Fruit fly (Drosophila melanogaster): ENCODE data around the gene CG42831.

Gene CG42831

DNA sequence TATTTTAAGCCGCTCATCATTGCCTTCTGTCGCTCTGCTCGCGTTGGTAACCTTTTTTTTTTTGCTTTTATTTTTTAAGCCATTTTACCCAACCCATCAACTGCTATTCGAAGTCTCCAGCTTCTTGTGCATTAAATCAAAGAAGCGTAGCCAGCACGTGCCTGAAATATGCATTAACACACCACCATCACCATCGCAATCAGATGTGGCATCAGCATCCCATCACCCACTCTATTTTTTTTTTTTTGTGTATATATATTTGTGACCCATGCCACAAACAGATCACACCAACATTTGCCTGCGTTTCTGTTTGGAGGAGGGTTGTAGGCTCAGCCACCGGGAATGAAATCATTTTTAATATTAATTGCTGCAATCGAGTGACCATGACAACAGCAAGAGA lies 5.6 kb upstream of the CG42831 start:
- TF ChIP-seq CTCF (optimal IDR thresholded peaks at IDR 0.05) (no peak), CG8478 (optimal IDR thresholded peaks at IDR 0.05) (no peak)

DNA sequence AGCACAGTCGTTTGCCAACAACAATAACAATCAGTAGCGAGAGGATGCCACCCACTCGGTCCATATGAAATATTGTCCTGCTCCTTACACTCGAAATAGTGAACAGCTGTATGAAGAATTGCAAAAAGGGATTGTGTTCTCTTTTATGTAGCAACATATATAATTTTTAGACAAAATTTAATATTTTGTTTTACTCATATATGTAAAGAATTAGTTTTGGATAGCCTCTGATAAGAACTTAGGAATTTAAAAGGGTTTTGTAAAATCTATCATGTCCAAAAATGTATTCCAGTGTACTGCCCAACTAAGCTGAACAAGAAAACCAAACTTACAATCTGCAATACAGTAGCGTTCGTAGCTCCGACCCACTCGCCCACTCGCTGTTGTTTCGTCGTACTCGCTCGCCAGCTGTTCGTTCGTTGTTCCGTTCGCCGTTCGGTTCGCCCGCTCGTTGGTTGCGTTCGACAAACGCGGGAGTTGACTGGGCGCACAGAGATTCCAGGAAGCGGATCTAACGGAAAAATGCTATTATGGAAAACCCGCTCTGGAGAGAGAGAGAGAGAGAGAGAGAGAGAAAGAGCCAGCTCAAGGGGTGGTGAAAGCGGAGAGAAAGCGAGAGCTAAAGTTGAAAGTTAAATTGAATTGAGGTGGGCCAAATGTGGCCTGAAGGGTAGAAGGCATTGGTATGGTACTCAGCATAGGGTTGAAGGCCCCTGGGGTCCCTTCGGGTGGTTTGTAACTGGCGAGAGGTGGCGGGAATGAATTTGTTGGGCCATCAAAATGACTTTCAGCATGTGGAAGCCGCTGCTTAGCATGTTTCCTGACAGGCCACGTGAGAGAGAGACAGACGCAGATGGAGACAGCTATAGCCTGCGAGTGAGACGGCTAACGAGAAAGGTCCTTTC lies 3.8 kb upstream of the CG42831 start:
- no peak for TF ChIP-seq CG8478 (optimal IDR thresholded peaks at IDR 0.05)
- no peak for TF ChIP-seq CTCF (optimal IDR thresholded peaks at IDR 0.05)

DNA sequence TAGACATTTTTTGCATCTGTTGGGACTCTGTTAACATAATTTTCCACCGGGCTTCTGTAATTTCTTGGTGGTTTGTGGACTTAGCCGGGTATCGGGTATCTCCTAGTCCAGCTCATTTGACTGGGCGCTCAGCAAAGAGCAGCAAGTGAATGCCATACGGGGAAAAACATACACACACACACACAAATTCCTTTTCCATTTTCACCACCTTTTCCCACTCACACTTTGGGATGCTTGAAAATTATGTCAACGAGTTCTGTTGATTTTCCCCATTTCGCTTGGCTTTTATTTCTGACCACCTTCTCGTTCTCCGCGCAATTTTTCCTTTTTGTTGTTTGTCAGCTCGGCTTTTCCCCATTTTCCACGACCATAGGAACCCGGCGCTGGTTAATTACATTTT lies 2.7 kb upstream of the CG42831 start:
- TF ChIP-seq CG8478 (optimal IDR thresholded peaks at IDR 0.05) (no peak), CTCF (optimal IDR thresholded peaks at IDR 0.05) (no peak)

DNA sequence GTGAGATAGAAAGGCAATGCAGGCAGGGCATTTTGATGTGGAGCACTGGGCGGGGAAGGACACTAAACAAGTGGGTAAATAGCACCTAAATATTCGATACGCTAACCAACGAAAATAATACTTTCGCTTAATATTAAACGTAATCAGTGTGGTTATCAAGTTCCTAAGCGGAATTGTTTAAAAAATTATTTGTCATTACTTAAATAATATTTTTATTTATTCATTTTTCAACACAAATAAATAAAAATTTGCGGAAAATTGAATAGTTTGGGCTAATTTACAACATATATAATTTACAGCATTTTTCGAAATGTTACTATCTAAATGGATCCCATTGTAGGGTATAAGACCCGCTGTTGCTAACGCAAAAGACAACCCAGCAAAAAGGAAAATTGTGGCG lies 1.7 kb upstream of the CG42831 start:
- TF ChIP-seq CG8478 (optimal IDR thresholded peaks at IDR 0.05) (no peak), CTCF (optimal IDR thresholded peaks at IDR 0.05) (no peak)

DNA sequence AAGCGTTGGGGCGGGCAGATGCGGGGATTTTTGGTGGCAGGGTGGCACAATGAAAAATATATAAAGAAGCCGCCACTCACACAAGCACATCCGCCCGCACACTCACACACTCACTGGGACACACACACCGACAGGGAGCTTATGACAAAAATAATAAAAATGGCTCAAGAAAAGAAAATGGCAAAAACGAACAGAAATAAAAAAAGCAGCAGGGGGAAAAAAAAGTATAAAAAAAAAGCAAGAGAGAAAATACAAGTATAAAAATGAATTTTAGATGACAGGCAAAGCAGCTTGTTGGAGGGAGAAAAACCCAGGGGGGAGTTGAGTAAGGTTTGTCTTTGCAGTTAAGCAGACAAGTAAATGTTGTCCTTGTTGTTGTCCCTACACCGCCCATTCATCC lies 708 bp upstream of the CG42831 start:
- TF ChIP-seq CTCF (optimal IDR thresholded peaks at IDR 0.05) (no peak), CG8478 (optimal IDR thresholded peaks at IDR 0.05) (no peak)

DNA sequence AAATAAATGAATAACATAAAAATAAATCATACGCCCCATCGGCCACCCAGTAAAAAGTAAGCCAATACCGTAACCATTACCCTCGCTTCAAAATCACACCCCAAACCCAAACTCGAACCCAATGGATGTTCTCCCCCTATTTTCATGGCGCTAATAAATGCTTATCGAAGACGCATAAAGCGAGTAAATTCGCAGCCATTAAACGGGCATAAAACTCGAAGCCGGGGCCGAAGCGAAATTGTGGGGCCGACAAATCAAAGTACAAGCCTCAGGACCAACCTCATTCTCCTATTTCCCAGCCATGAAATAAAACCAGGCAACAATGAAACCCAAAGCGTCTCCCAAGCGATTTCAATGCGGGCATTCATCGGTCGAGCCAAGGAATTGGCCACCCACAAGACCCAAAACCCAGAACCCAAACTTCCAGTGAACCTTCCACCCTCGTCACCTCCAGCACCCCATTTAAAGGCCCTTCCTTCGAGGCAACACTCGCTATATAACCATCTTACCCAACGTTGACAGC lies 367 bp downstream of the CG42831 start:
- TF ChIP-seq CG8478 (optimal IDR thresholded peaks at IDR 0.05) (no peak), CTCF (optimal IDR thresholded peaks at IDR 0.05) (no peak)

DNA sequence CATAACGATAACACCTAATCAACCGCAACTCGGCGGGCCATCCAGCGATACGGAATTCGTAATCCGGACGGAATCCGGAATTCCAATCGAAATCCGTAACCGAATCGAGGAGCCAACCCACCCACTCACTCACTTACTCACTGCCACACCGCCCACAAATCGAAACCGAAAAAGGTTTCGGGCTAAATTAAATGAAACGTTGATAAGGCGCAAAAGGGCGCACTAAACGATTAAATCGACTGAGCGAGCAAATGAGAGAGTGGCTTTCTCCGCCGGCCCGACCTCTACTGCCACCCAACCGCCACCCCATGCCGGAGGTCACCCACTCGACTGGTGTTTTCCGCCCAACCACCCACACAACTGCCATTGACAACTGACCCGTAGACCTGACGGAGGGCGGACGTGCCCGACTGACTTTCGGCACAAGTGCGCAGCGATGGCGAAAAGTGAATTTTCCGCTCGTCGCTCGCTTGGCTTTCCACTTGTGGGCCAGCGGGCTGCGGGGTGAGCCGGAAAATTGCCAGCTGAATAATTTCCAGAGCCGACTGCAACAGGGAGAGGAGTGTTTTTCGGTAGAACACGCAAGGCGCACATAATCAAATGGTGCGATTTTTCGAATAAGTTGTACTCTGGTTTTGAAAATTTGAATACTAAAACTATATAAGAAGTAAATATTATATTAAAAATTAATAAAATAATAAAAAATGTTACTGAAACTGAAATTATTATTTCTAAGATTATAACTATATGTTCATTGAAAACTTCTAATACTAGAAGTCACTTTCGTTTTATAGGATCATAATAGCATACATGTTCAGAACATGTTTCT lies 2.3 kb downstream of the CG42831 start:
- no peak for TF ChIP-seq CG8478 (optimal IDR thresholded peaks at IDR 0.05)
- TF ChIP-seq CTCF (optimal IDR thresholded peaks at IDR 0.05) = no peak

DNA sequence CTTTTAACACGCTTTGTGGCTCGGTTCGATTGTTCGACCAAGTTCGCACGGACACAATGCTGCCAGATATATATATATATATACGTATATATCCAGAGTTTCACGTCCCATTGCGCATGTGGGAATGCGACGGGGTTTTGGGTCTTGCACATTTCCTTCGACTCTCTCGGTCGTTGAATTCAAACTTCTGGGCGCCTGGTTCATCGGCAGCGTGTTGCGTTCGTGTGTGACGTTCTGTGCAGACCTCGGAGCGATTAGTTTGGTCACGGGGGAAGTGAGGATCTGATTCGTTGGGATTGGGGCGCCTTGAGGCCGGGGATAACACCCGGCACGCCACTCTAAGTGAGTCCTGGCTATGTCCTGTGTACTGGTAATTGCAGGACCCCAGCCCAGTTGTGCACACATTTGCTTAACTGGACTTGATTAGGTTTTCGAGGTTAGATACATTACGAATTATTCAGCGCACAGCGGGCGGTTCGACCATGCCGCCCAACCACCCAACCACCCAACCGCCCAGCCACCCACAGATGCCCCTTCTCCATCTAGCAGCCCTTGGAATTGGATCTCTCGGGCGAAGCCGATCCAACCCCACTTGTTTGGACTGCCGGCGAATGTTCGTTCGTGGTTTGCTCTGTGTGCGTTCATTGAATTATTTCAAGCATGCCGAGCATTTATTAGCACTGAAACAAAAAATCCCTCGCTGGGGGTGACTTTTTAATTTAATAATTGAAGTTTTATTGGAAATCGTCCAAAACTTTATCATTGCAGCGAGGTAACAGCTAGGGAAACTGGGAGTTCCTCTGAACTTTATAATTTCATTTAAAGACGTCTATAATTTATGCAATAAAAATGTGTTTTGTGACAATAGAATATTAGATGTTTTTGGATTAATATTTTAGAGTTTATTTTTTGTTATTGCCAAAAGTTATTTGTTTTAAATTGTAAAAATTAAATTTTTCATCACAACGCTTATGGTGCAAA lies 3.3 kb downstream of the CG42831 start:
- no peak for TF ChIP-seq CTCF (optimal IDR thresholded peaks at IDR 0.05)

DNA sequence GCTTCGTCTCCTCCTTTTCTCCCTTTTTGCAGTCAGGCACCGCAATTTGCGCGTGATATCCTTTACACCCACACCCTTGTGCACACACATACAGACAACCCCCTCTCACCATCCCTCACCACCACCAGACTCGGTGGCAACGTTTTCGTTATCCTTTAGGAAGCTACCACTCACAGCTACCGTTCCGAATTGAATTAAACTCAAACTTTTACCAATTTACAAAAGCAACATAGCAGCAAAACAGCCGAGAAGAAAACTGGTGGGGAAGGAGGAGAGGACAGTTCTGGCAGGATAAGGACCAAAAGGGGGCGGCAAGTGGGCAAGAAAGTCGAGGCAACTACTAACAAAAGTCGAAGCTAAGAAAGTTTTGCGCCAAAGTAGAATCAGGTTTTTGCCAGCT lies 6.8 kb downstream of the CG42831 start:
- no peak for TF ChIP-seq CG8478 (optimal IDR thresholded peaks at IDR 0.05)
- no peak for TF ChIP-seq CTCF (optimal IDR thresholded peaks at IDR 0.05)

DNA sequence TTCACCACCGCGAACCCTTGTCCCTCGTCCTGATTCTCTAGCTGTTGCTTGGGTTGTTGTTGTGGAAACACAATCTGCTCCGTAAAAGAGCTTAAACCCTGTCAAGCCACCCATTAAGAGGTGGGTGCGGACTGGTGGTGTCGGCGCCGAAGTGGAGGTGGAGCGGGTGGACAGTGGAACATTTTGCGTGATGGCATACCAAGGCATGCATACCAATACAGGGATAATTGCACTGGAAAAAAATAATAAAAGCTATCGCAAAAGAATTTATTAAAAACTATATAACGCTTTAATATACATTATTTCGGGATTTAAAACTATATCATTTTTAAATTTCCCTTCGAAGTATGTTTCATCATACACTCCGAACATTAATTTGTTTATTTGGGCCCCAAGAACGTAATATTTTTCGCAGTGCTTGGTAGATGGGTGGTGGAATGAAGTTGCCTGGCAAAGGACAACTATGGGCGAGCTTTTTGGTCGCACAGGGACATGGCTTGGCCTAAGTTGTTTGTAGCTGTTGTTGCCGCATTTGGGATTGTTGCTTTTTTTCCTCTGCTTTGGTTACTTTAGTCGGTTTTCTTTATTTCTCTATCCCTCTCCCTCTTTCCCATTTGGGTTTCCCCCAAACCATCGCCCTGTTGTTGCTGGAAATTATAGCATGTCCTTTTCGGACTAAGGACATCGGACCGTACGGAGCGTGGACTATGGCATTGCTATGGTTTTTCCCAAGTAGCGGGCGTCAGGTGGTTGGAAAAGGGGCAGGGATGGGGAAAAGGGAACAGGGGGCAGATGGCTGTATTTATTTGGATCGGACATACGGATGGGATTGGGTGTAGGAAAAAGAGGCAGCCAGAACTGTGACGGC lies 8.0 kb downstream of the CG42831 start:
- TF ChIP-seq CTCF (optimal IDR thresholded peaks at IDR 0.05) (no peak), CG8478 (optimal IDR thresholded peaks at IDR 0.05) (no peak)

DNA sequence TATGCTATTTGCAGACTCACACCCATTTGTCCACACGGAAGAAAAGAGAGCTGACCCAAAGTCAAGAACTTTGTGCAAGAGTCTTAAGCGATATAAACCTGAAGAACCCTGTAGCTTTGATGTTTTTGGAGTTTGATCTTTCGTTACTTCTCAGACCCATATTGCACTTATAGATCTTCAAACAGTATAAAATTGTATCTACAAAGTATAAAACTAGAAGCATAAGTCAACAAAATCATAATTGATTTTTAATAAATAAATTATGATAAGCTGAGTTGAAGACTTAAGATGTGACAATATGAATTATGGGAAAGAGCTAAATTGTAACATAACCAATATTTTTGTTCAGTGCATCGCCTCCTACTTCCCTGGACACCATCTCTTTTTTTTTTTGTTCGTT lies 12.7 kb downstream of the CG42831 start:
- no peak for TF ChIP-seq CG8478 (optimal IDR thresholded peaks at IDR 0.05)

DNA sequence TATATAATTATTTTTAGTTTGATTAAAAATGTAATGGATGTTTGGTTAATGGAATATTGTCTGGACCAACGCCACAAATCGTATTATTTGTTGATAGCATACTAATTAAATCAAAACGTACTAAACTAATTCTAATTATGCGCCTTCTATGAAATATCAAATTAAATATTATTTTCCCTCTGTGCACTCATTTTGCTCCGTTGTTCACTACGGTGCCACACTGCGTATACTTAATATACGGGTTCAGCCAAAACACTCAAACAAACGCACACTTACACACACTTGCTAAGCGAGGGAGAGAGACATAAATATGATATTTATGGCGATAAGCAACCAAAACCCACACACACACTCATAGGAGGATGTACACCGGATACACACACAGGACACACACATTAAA lies 14.5 kb downstream of the CG42831 start:
- TF ChIP-seq CG8478 (optimal IDR thresholded peaks at IDR 0.05) (no peak), CTCF (optimal IDR thresholded peaks at IDR 0.05) (no peak)

DNA sequence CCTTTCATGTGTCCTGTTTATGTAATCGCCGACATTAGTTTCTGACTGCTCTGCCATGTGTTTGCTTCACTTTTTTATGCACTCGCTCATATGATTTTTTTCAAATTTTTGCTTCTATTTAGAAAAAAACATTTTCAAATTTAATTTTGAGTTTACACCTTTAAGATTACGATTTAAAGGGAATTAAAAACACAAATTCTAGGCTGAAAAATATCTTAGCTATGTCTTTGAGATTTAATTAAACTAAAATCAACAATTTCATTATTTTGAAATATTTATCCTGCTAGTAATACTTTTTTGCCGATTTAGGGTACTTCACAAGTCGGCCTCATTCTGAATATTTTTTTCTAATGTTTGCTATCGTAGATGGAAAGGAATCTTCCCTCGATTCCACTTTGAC lies 18.6 kb downstream of the CG42831 start:
- no peak for TF ChIP-seq CTCF (optimal IDR thresholded peaks at IDR 0.05)
- TF ChIP-seq CG8478 (optimal IDR thresholded peaks at IDR 0.05) = no peak

DNA sequence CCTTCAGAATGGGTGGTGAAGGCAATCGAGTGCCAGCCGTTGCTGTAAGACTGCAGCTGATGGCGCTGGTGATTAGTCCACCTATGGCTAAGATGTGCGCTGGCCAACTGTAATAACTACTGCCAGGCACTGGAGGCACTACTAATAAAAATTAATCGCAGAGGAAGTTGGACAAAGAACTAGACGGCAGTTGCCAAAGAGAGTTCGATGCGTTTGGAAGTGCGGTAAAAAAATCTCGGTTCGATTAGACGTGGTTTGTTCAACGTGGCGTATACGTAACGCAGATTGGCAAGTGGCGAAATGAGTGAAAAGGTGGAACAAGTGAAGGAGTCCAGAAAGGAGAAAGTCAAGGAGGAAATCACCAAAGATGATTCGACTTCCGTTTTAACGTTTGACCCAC lies 20.6 kb downstream of the CG42831 start, which contains the start of gene tna:
Gene tna, plus strand, starts transcription at position 301 of the 400 bp plus-strand sequence.
- TF ChIP-seq CTCF (optimal IDR thresholded peaks at IDR 0.05) (no peak), CG8478 (optimal IDR thresholded peaks at IDR 0.05) (no peak)

Measured in S2 (cell line).